Worm (Caenorhabditis elegans): ENCODE measurements around the gene clec-62.
A peak's percentile ranks its signal among the peaks of the same experiment; 100 is the strongest.

clec-62 gene

DNA sequence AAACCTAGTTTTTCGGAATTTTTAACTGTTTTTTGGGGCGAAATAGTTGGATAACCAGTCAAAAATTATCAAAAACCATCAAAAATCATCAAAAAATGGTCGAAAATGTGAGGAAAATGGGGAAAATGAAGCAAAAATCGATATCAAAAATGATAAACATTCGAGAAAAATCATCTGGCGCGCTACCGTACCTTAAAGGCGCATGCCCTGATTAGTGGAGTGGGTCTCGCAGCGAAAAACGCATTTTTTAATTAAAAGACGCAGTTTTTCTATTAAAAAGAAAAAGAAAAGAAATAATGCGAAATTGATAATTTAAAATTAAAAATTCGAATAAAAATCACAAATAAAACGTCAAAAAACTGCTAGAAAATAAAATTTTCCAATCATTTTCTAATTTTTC is 14.5 kb downstream of the clec-62 start, which contains the start of gene F35C5.1 (continued):
- TF ChIP-seq fkh-3 (tag; optimal IDR thresholded peaks at IDR 0.05) (no peak), egl-44 (GFP tag; IDR thresholded peaks at IDR 0.05) (no peak), dox-1 (GFP tag; IDR thresholded peaks at IDR 0.05) (peak; percentile 68; the same call in 1 of the 2 replicates), hmg-1.2 (GFP tag; IDR thresholded peaks at IDR 0.05) (no peak), cebp-1 (GFP tag; IDR thresholded peaks at IDR 0.05) (no peak), cebp-1 (tag; optimal IDR thresholded peaks at IDR 0.05) (no peak), rpc-1 (optimal IDR thresholded peaks at IDR 0.05) (no peak), rpc-1 (tag; optimal IDR thresholded peaks at IDR 0.05) (no peak), D2030.7 (GFP tag; IDR thresholded peaks at IDR 0.05) (peak; percentile 78), rcor-1 (GFP tag; IDR thresholded peaks at IDR 0.05) (peak; percentile 20; the same call in 1 of the 2 replicates), tbx-9 (tag; optimal IDR thresholded peaks at IDR 0.05; ENCODE audit: borderline replicate concordance) (no peak), chd-7 (tag; optimal IDR thresholded peaks at IDR 0.05) (no peak), lin-35 (GFP tag; optimal IDR thresholded peaks at IDR 0.05) (peak in 1 of 3 experiments; percentile 11), sdz-38 (tag; optimal IDR thresholded peaks at IDR 0.05) (no peak), aptf-2 (GFP tag; conservative IDR thresholded peaks at IDR 0.05) (no peak), dpl-1 (GFP tag; optimal IDR thresholded peaks at IDR 0.05) (peak; percentile 76), bed-2 (GFP tag; IDR thresholded peaks at IDR 0.05) (no peak), mes-4 (tag; optimal IDR thresholded peaks at IDR 0.05) (no peak), ztf-3 (GFP tag; optimal IDR thresholded peaks at IDR 0.05) (no peak), madf-8 (GFP tag; conservative IDR thresholded peaks at IDR 0.05) (peak; percentile 83), ztf-22 (GFP tag; optimal IDR thresholded peaks at IDR 0.05) (no peak), attf-6 (GFP tag; IDR thresholded peaks at IDR 0.05) (no peak), egl-18 (GFP tag; IDR thresholded peaks at IDR 0.05) (no peak), Y67H2A.10 (GFP tag; conservative IDR thresholded peaks at IDR 0.05) (no peak), F49E8.2 (tag; optimal IDR thresholded peaks at IDR 0.05; ENCODE audit: insufficient read depth) (peak; percentile 64), F55B11.4 (tag; optimal IDR thresholded peaks at IDR 0.05; ENCODE audit: borderline replicate concordance, insufficient read depth) (no peak), madf-10 (tag; optimal IDR thresholded peaks at IDR 0.05) (no peak), B0261.1 (tag; optimal IDR thresholded peaks at IDR 0.05) (no peak), nhr-80 (tag; optimal IDR thresholded peaks at IDR 0.05) (no peak), let-607 (tag; optimal IDR thresholded peaks at IDR 0.05) (no peak), hlh-26 (GFP tag; conservative IDR thresholded peaks at IDR 0.05) (no peak), Y95B8A.8 (GFP tag; IDR thresholded peaks at IDR 0.05) (0 out of 2 replicates have a peak, but pooled peaks have one; percentile 46), lsy-27 (tag; optimal IDR thresholded peaks at IDR 0.05; ENCODE audit: borderline replicate concordance, insufficient read depth) (no peak), ccch-3 (GFP tag; optimal IDR thresholded peaks at IDR 0.05) (no peak), him-1 (tag; optimal IDR thresholded peaks at IDR 0.05) (no peak), die-1 (tag; optimal IDR thresholded peaks at IDR 0.05) (no peak), dpff-1 (tag; optimal IDR thresholded peaks at IDR 0.05) (no peak), F33H1.4 (GFP tag; IDR thresholded peaks at IDR 0.05) (peak; percentile 96), B0035.1 (tag; optimal IDR thresholded peaks at IDR 0.05) (no peak), repo-1 (tag; optimal IDR thresholded peaks at IDR 0.05) (no peak), ceh-27 (GFP tag; optimal IDR thresholded peaks at IDR 0.05) (no peak), cebp-2 (GFP tag; IDR thresholded peaks at IDR 0.05) (no peak), hsf-1 (GFP tag; IDR thresholded peaks at IDR 0.05) (peak; percentile 97), lir-1 (GFP tag; conservative IDR thresholded peaks at IDR 0.05) (no peak), egrh-3 (GFP tag; IDR thresholded peaks at IDR 0.05) (no peak), sptf-2 (GFP tag; optimal IDR thresholded peaks at IDR 0.05) (no peak), lag-1 (GFP tag; IDR thresholded peaks at IDR 0.05) (no peak), tlf-1 (GFP tag; optimal IDR thresholded peaks at IDR 0.05) (no peak), ceh-58 (GFP tag; IDR thresholded peaks at IDR 0.05) (no peak)

All from whole organism, young adult.